Fruit fly (Drosophila melanogaster) whole organism, embryonic: ENCODE measurements around the gene HDAC1.

Source experiments
- BEAF-32 ChIP-seq: fragments of 200-800 bp; sonication (Bioruptor generic); optimal IDR thresholded peaks from 3 replicates; lab custom pipeline; 2017; ENCODE audit warnings: missing biosample characterization, missing genetic modification characterization, mild to moderate bottlenecking, moderate library complexity, missing genetic modification reagents
- CG10267 ChIP-seq: fragments of 200-800 bp; sonication (Bioruptor generic); optimal IDR thresholded peaks from 2 replicates; lab custom pipeline; 2018; ENCODE audit warnings: missing biosample characterization, mild to moderate bottlenecking, missing genetic modification characterization, moderate library complexity
- CG10431 ChIP-seq: fragments of 200-800 bp; sonication (Bioruptor generic); optimal IDR thresholded peaks from 3 replicates; lab custom pipeline; 2018; ENCODE audit warnings: missing biosample characterization, mild to moderate bottlenecking, missing genetic modification characterization
- CG10654 ChIP-seq: fragments of 200-800 bp; sonication (Bioruptor generic); optimal IDR thresholded peaks from 2 replicates; lab custom pipeline; 2016; ENCODE audit warnings: missing biosample characterization, missing genetic modification characterization
- CG11085 ChIP-seq: fragments of 200-800 bp; sonication (Bioruptor generic); IDR thresholded peaks from 2 replicates; pipeline ENCODE4 v1.3.6; 2022; ENCODE audit warnings: missing biosample characterization, missing genetic modification characterization
- CG11093 ChIP-seq: fragments of 200-800 bp; sonication (Bioruptor generic); IDR thresholded peaks from 3 replicates; pipeline ENCODE4 v1.3.6; 2022; ENCODE audit warnings: missing biosample characterization, missing genetic modification characterization
- CG11696 ChIP-seq: fragments of 200-800 bp; sonication (Bioruptor generic); IDR thresholded peaks from 2 replicates; pipeline ENCODE4 v1.3.6; 2022; ENCODE audit warnings: missing biosample characterization, missing genetic modification characterization
- CG15601 ChIP-seq: fragments of 200-800 bp; sonication (Bioruptor generic); optimal IDR thresholded peaks from 3 replicates; lab custom pipeline; 2019; ENCODE audit warnings: missing biosample characterization, mild to moderate bottlenecking, missing genetic modification characterization, moderate library complexity
- CG16813 ChIP-seq: fragments of 200-800 bp; sonication (Bioruptor generic); IDR thresholded peaks from 3 replicates; pipeline ENCODE4 v1.3.6; 2022; ENCODE audit warnings: missing biosample characterization, missing genetic modification characterization; ENCODE audit not compliant: partially characterized antibody
- CG17912 ChIP-seq: fragments of 200-800 bp; sonication (Bioruptor generic); optimal IDR thresholded peaks from 2 replicates; lab custom pipeline; 2018; ENCODE audit warnings: missing biosample characterization, mild to moderate bottlenecking, missing genetic modification characterization
- CG18476 ChIP-seq: fragments of 200-800 bp; sonication (Bioruptor generic); optimal IDR thresholded peaks from 2 replicates; lab custom pipeline; 2016; ENCODE audit warnings: missing biosample characterization, mild to moderate bottlenecking, missing genetic modification characterization
- CG2875 ChIP-seq: fragments of 200-800 bp; sonication (Bioruptor generic); optimal IDR thresholded peaks from 2 replicates; lab custom pipeline; 2017; ENCODE audit warnings: missing biosample characterization, mild to moderate bottlenecking, missing genetic modification characterization, missing genetic modification reagents
- CG2889 ChIP-seq: fragments of 200-800 bp; sonication (Bioruptor generic); IDR thresholded peaks from 3 replicates; pipeline ENCODE4 v1.3.6; 2022; ENCODE audit warnings: missing biosample characterization, missing genetic modification characterization
- CG31365 ChIP-seq: fragments of 200-800 bp; sonication (Bioruptor generic); optimal IDR thresholded peaks from 2 replicates; lab custom pipeline; 2018; ENCODE audit warnings: missing biosample characterization, mild to moderate bottlenecking, missing genetic modification characterization
- CG32767 ChIP-seq: fragments of 200-800 bp; sonication (Bioruptor generic); IDR thresholded peaks from 2 replicates; pipeline ENCODE4 v1.3.6; 2022; ENCODE audit warnings: missing biosample characterization, missing genetic modification characterization
- CG5245 ChIP-seq: fragments of 200-800 bp; sonication (Bioruptor generic); optimal IDR thresholded peaks from 3 replicates; lab custom pipeline; 2016; ENCODE audit warnings: missing biosample characterization, missing genetic modification characterization
- CG6254 ChIP-seq: fragments of 200-800 bp; sonication (Bioruptor generic); optimal IDR thresholded peaks from 3 replicates; lab custom pipeline; 2017; ENCODE audit warnings: mild to moderate bottlenecking, missing biosample characterization, missing genetic modification reagents, missing genetic modification characterization
- CG7839 ChIP-seq: fragments of 200-800 bp; sonication (Bioruptor generic); optimal IDR thresholded peaks from 3 replicates; lab custom pipeline; 2018; ENCODE audit warnings: missing biosample characterization, mild to moderate bottlenecking, missing genetic modification characterization, moderate library complexity
- CG8388 ChIP-seq: fragments of 200-800 bp; sonication (Bioruptor generic); optimal IDR thresholded peaks from 2 replicates; lab custom pipeline; 2019; ENCODE audit warnings: missing biosample characterization, mild to moderate bottlenecking, missing genetic modification characterization, moderate library complexity
- Chrac-16 ChIP-seq: fragments of 200-800 bp; sonication (Bioruptor generic); optimal IDR thresholded peaks from 3 replicates; lab custom pipeline; 2016; ENCODE audit warnings: missing biosample characterization, missing genetic modification characterization
- Dbx ChIP-seq: fragments of 200-800 bp; sonication (Bioruptor generic); IDR thresholded peaks from 3 replicates; pipeline ENCODE4 v1.3.6; 2022; ENCODE audit warnings: missing biosample characterization, missing genetic modification characterization
- Fer1 ChIP-seq: fragments of 200-800 bp; sonication (Bioruptor generic); optimal IDR thresholded peaks from 2 replicates; lab custom pipeline; 2017; ENCODE audit warnings: missing biosample characterization, mild to moderate bottlenecking, missing genetic modification characterization
- HLH4C ChIP-seq: fragments of 200-800 bp; sonication (Bioruptor generic); IDR thresholded peaks from 3 replicates; pipeline ENCODE4 v1.3.6; 2022; ENCODE audit warnings: missing biosample characterization, missing genetic modification characterization; ENCODE audit not compliant: partially characterized antibody
- HmgZ ChIP-seq: fragments of 200-800 bp; sonication (Bioruptor generic); optimal IDR thresholded peaks from 2 replicates; lab custom pipeline; 2018; ENCODE audit warnings: missing biosample characterization, mild to moderate bottlenecking, missing genetic modification characterization
- Hmr ChIP-seq: fragments of 200-800 bp; sonication (Bioruptor generic); optimal IDR thresholded peaks from 3 replicates; lab custom pipeline; 2017; ENCODE audit warnings: mild to moderate bottlenecking, missing biosample characterization, missing genetic modification reagents, missing genetic modification characterization
- Lpt ChIP-seq: fragments of >200 bp; optimal IDR thresholded peaks from 2 replicates; lab custom pipeline; 2018; ENCODE audit warnings: missing biosample characterization, missing genetic modification characterization
- Mrtf ChIP-seq: fragments of 200-800 bp; sonication (Bioruptor generic); IDR thresholded peaks from 3 replicates; pipeline ENCODE4 v1.3.6; 2022; ENCODE audit warnings: missing biosample characterization, missing genetic modification characterization
- Oli ChIP-seq: fragments of 200-800 bp; sonication (Bioruptor generic); optimal IDR thresholded peaks from 2 replicates; lab custom pipeline; 2018; ENCODE audit warnings: missing biosample characterization, mild to moderate bottlenecking, missing genetic modification characterization, moderate library complexity
- Stat92E ChIP-seq, 3 experiments: fragments of >200 bp in 2 of 3; fragments of 200-800 bp in 1 of 3; sonication (Bioruptor generic) in 1 of 3; optimal IDR thresholded peaks; 2 replicates each; lab custom pipeline; 2017 to 2019; ENCODE audit warnings: missing biosample characterization in 3 of 3, missing genetic modification characterization in 3 of 3, mild to moderate bottlenecking in 1 of 3, moderate library complexity in 1 of 3
- al ChIP-seq: fragments of 200-800 bp; sonication (Bioruptor generic); IDR thresholded peaks from 2 replicates; pipeline ENCODE4 v1.3.6; 2022; ENCODE audit warnings: missing biosample characterization, missing genetic modification characterization
- ara ChIP-seq: fragments of 200-800 bp; sonication (Bioruptor generic); IDR thresholded peaks from 2 replicates; pipeline ENCODE4 v1.3.6; 2022; ENCODE audit warnings: missing biosample characterization, missing genetic modification characterization
- bab2 ChIP-seq: fragments of 200-800 bp; sonication (Bioruptor generic); optimal IDR thresholded peaks from 2 replicates; lab custom pipeline; 2016; ENCODE audit warnings: missing biosample characterization, missing genetic modification characterization
- br ChIP-seq: fragments of >200 bp; optimal IDR thresholded peaks from 2 replicates; lab custom pipeline; 2017
- cas ChIP-seq: fragments of 200-800 bp; sonication (Bioruptor generic); IDR thresholded peaks from 2 replicates; pipeline ENCODE4 v1.3.6; 2022; ENCODE audit warnings: missing biosample characterization, missing genetic modification characterization
- chm ChIP-seq: fragments of 200-800 bp; sonication (Bioruptor generic); IDR thresholded peaks from 2 replicates; pipeline ENCODE4 v1.3.6; 2022; ENCODE audit warnings: missing biosample characterization, missing genetic modification characterization
- ci ChIP-seq: fragments of 200-800 bp; sonication (Bioruptor generic); IDR thresholded peaks from 3 replicates; pipeline ENCODE4 v1.3.6; 2022; ENCODE audit warnings: missing biosample characterization, missing genetic modification characterization
- disco-r ChIP-seq: fragments of 200-800 bp; sonication (Bioruptor generic); optimal IDR thresholded peaks from 2 replicates; lab custom pipeline; 2016; ENCODE audit warnings: missing biosample characterization, missing genetic modification characterization
- emc ChIP-seq: fragments of 200-800 bp; sonication (Bioruptor generic); optimal IDR thresholded peaks from 2 replicates; lab custom pipeline; 2016; ENCODE audit warnings: missing biosample characterization, missing genetic modification characterization
- exex ChIP-seq: fragments of 200-800 bp; sonication (Bioruptor generic); optimal IDR thresholded peaks from 4 replicates; lab custom pipeline; 2018; ENCODE audit warnings: missing biosample characterization, mild to moderate bottlenecking, missing genetic modification characterization, moderate library complexity
- lilli ChIP-seq: fragments of 200-800 bp; sonication (Bioruptor generic); optimal IDR thresholded peaks from 3 replicates; lab custom pipeline; 2016; ENCODE audit warnings: missing biosample characterization, missing genetic modification characterization
- mirr ChIP-seq: fragments of 200-800 bp; sonication (Bioruptor generic); optimal IDR thresholded peaks from 3 replicates; lab custom pipeline; 2018; ENCODE audit warnings: missing biosample characterization, mild to moderate bottlenecking, missing genetic modification characterization
- pnt ChIP-seq: fragments of 200-800 bp; sonication (Bioruptor generic); optimal IDR thresholded peaks from 3 replicates; lab custom pipeline; 2016; ENCODE audit warnings: missing biosample characterization, missing genetic modification characterization
- pum ChIP-seq: fragments of 200-800 bp; sonication (Bioruptor generic); optimal IDR thresholded peaks from 2 replicates; lab custom pipeline; 2016; ENCODE audit warnings: missing biosample characterization, missing genetic modification characterization
- slbo ChIP-seq: fragments of 200-800 bp; sonication (Bioruptor generic); IDR thresholded peaks from 2 replicates; pipeline ENCODE4 v1.3.6; 2022; ENCODE audit warnings: missing biosample characterization, missing genetic modification characterization
- sna ChIP-seq: fragments of 200-800 bp; sonication (Bioruptor generic); IDR thresholded peaks from 2 replicates; pipeline ENCODE4 v1.3.6; 2022; ENCODE audit warnings: missing biosample characterization, missing genetic modification characterization; ENCODE audit not compliant: partially characterized antibody
- sqz ChIP-seq: fragments of 200-800 bp; sonication (Bioruptor generic); optimal IDR thresholded peaks from 3 replicates; lab custom pipeline; 2018; ENCODE audit warnings: missing biosample characterization, mild to moderate bottlenecking, missing genetic modification characterization
- tna ChIP-seq: fragments of 200-800 bp; sonication (Bioruptor generic); IDR thresholded peaks from 2 replicates; pipeline ENCODE4 v1.3.6; 2022; ENCODE audit warnings: missing biosample characterization, missing genetic modification characterization; ENCODE audit not compliant: partially characterized antibody
- vnd ChIP-seq: fragments of 200-800 bp; sonication (Bioruptor generic); IDR thresholded peaks from 3 replicates; pipeline ENCODE4 v1.3.6; 2022; ENCODE audit warnings: missing biosample characterization, missing genetic modification characterization; ENCODE audit not compliant: partially characterized antibody
- z ChIP-seq: fragments of 200-800 bp; sonication (Bioruptor generic); IDR thresholded peaks from 3 replicates; pipeline ENCODE4 v1.3.6; 2022; ENCODE audit warnings: missing biosample characterization, missing genetic modification characterization
- zen2 ChIP-seq: fragments of 200-800 bp; sonication (Bioruptor generic); IDR thresholded peaks from 3 replicates; pipeline ENCODE4 v1.3.6; 2022; ENCODE audit warnings: missing biosample characterization, missing genetic modification characterization; ENCODE audit not compliant: partially characterized antibody

Gene HDAC1

DNA sequence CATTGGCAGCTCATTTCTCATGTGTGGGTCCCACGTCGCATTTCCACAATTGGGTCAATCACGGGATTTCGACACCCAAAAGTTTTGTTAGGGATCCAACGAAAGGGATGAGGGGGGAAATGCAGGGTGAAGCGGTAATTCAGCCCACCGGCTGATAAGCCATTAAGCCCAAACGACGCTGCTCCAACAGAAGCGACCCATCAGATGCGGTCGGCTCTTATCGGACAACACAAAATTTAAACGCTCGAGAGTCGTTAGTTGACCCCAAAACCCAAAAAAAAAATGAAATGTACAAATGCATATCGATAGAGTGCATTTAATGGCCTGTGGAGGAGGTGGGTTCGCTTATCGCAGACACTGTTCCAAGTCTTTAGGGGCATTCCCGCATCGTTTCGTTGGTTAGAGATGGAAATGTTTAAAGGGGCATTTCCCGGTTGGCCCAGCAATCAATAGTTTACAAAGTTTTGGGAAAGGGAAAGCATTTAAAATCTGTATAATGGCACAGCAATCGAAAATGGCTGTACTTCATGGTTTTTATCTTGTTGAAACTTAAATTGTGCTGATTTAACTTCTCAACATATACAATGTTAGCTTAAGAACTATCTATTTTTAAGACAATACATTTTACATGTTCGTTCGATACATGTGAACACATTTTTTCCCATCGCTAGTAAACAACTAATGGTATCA is 19.6 kb upstream of the HDAC1 start (continued):
- TF ChIP-seq exex: no peak
- TF ChIP-seq lilli: no peak
- TF ChIP-seq CG31365 (tag; lab: Kevin White, UChicago): no peak
- no peak for TF ChIP-seq cas (GFP tag; lab: Robert Waterston, UW)
- no peak for TF ChIP-seq CG15601 (tag; lab: Kevin White, UChicago)
- TF ChIP-seq vnd (GFP tag; lab: Robert Waterston, UW): no peak
- TF ChIP-seq CG6254: no peak
- no peak for TF ChIP-seq tna (GFP tag; lab: Robert Waterston, UW)
- TF ChIP-seq zen2 (GFP tag; lab: Robert Waterston, UW): no peak; the same call in 2 of the 3 replicates
- no peak for TF ChIP-seq sna (GFP tag; lab: Robert Waterston, UW)
- peak; percentile 4 for TF ChIP-seq CG8388 (GFP tag; lab: Kevin White, UChicago)
- TF ChIP-seq CG10431 (GFP tag; lab: Kevin White, UChicago): no peak
- TF ChIP-seq Stat92E (GFP tag; optimal IDR thresholded peaks at IDR 0.05; lab: Kevin White, UChicago): no peak
- TF ChIP-seq disco-r (GFP tag; lab: Kevin White, UChicago): no peak
- TF ChIP-seq CG7839 (tag; lab: Kevin White, UChicago): peak; percentile 22
- TF ChIP-seq emc (GFP tag; lab: Kevin White, UChicago): no peak
- no peak for TF ChIP-seq CG17912 (GFP tag; lab: Kevin White, UChicago)
- 0 out of 3 replicates have a peak, but pooled peaks have one; percentile 35 for TF ChIP-seq z (GFP tag; lab: Robert Waterston, UW)
- no peak for TF ChIP-seq CG5245
- TF ChIP-seq al (GFP tag; lab: Robert Waterston, UW): no peak
- no peak for TF ChIP-seq Hmr (GFP tag; lab: Kevin White, UChicago)
- TF ChIP-seq Chrac-16 (GFP tag; lab: Kevin White, UChicago): no peak
- no peak for TF ChIP-seq CG11085 (GFP tag; lab: Robert Waterston, UW)
- peak; percentile 11 for TF ChIP-seq bab2
- TF ChIP-seq CG10654: no peak
- TF ChIP-seq Dbx (GFP tag; lab: Robert Waterston, UW): no peak
- TF ChIP-seq Fer1 (GFP tag; lab: Kevin White, UChicago): no peak
- no peak for TF ChIP-seq CG16813 (GFP tag; lab: Robert Waterston, UW)
- TF ChIP-seq br (lab: Kevin White, UChicago): no peak
- TF ChIP-seq Lpt (GFP tag; lab: Kevin White, UChicago): no peak
- TF ChIP-seq ara (GFP tag; lab: Robert Waterston, UW): no peak
- TF ChIP-seq Oli (tag; lab: Kevin White, UChicago): peak; percentile 21
- no peak for TF ChIP-seq mirr (GFP tag; lab: Kevin White, UChicago)
- TF ChIP-seq CG10267 (tag; lab: Kevin White, UChicago): no peak
- TF ChIP-seq pum (GFP tag; lab: Kevin White, UChicago): no peak
- no peak for TF ChIP-seq chm
- no peak for TF ChIP-seq CG32767 (GFP tag; lab: Robert Waterston, UW)
- no peak for TF ChIP-seq pnt
- TF ChIP-seq CG18476 (GFP tag; lab: Kevin White, UChicago): no peak
- TF ChIP-seq HLH4C: no peak
- peak; percentile 43 for TF ChIP-seq BEAF-32 (GFP tag; lab: Kevin White, UChicago)
- no peak for TF ChIP-seq CG11696 (GFP tag; lab: Robert Waterston, UW)
- no peak for TF ChIP-seq Mrtf (GFP tag; lab: Robert Waterston, UW)
- TF ChIP-seq HmgZ (tag; lab: Kevin White, UChicago): no peak
- no peak for TF ChIP-seq CG11093 (GFP tag; lab: Robert Waterston, UW)
- no peak for TF ChIP-seq slbo (GFP tag; lab: Robert Waterston, UW)
- TF ChIP-seq CG2875 (GFP tag; lab: Kevin White, UChicago): no peak
- TF ChIP-seq CG2889 (GFP tag; lab: Robert Waterston, UW): no peak
- TF ChIP-seq sqz: no peak
- TF ChIP-seq ci (GFP tag; lab: Robert Waterston, UW): no peak; the same call in 2 of the 3 replicates
